Fruit fly (Drosophila melanogaster) whole organism, wandering third instar larva: Measurements from ENCODE around the gene CG42537.

Experiments
- Abd-B ChIP-seq: fragments of >200 bp; optimal IDR thresholded peaks from 2 replicates; lab custom pipeline; 2017; ENCODE audit warnings: missing biosample characterization, missing genetic modification characterization
- CG9705 ChIP-seq: fragments of 200-800 bp; sonication (Bioruptor generic); optimal IDR thresholded peaks from 2 replicates; lab custom pipeline; 2018; ENCODE audit warnings: missing biosample characterization, mild to moderate bottlenecking, missing genetic modification characterization
- Hr83 ChIP-seq: fragments of 200-300 bp; sonication (Bioruptor generic); optimal IDR thresholded peaks from 2 replicates; lab custom pipeline; 2016; ENCODE audit warnings: missing biosample characterization, mild to moderate bottlenecking, missing genetic modification characterization, moderate library complexity; ENCODE audit not compliant: poor library complexity, severe bottlenecking
- jim ChIP-seq: fragments of 175-275, 200-325 bp; sonication (Bioruptor generic); optimal IDR thresholded peaks from 2 replicates; lab custom pipeline; 2016; ENCODE audit warnings: missing biosample characterization, mild to moderate bottlenecking, missing genetic modification characterization
- pan ChIP-seq: fragments of >200 bp; optimal IDR thresholded peaks from 2 replicates; lab custom pipeline; 2017
- sv ChIP-seq: fragments of 200-800 bp; sonication (Bioruptor generic); optimal IDR thresholded peaks from 3 replicates; lab custom pipeline; 2016; ENCODE audit warnings: missing biosample characterization, missing genetic modification characterization
- woc ChIP-seq: sonication (Bioruptor generic); optimal IDR thresholded peaks from 2 replicates; lab custom pipeline; 2016; ENCODE audit warnings: missing biosample characterization, mild to moderate bottlenecking, missing genetic modification characterization

dm6 chr3R:6377497-6377896 is at the start of gene CG42537:
- TF ChIP-seq Abd-B (GFP tag; lab: Kevin White, UChicago) (no peak), jim (GFP tag; lab: Kevin White, UChicago) (no peak), CG9705 (GFP tag; lab: Kevin White, UChicago) (no peak), Hr83 (GFP tag; lab: Kevin White, UChicago) (no peak), woc (GFP tag; lab: Kevin White, UChicago) (no peak), sv (GFP tag; lab: Kevin White, UChicago) (no peak), pan (no peak)
